Fruit fly (Drosophila melanogaster) whole organism, embryonic: Measurements from ENCODE around the gene mRpL13.

Experiments used
- CG10274 ChIP-seq: fragments of 200-800 bp; sonication (Bioruptor generic); optimal IDR thresholded peaks from 3 replicates; lab custom pipeline; 2017; ENCODE audit warnings: missing biosample characterization, mild to moderate bottlenecking, missing genetic modification characterization
- CG10321 ChIP-seq: fragments of 200-800 bp; sonication (Bioruptor generic); IDR thresholded peaks from 2 replicates; pipeline ENCODE4 v1.3.6; 2022; ENCODE audit warnings: missing biosample characterization, missing genetic modification characterization
- CG10462 ChIP-seq: fragments of 200-800 bp; sonication (Bioruptor generic); optimal IDR thresholded peaks from 2 replicates; lab custom pipeline; 2016; ENCODE audit warnings: missing biosample characterization, missing genetic modification characterization
- CG11093 ChIP-seq: fragments of 200-800 bp; sonication (Bioruptor generic); IDR thresholded peaks from 3 replicates; pipeline ENCODE4 v1.3.6; 2022; ENCODE audit warnings: missing biosample characterization, missing genetic modification characterization
- CG11398 ChIP-seq: fragments of 200-800 bp; sonication (Bioruptor generic); optimal IDR thresholded peaks from 2 replicates; lab custom pipeline; 2016; ENCODE audit warnings: missing biosample characterization, missing genetic modification characterization
- CG12299 ChIP-seq: fragments of 200-800 bp; sonication (Bioruptor generic); optimal IDR thresholded peaks from 2 replicates; lab custom pipeline; 2018; ENCODE audit warnings: missing biosample characterization, mild to moderate bottlenecking, missing genetic modification characterization
- CG14860 ChIP-seq: fragments of 200-800 bp; sonication (Bioruptor generic); IDR thresholded peaks from 3 replicates; pipeline ENCODE4 v1.3.6; 2022; ENCODE audit warnings: missing biosample characterization, missing genetic modification characterization; ENCODE audit not compliant: partially characterized antibody
- CG16813 ChIP-seq: fragments of 200-800 bp; sonication (Bioruptor generic); IDR thresholded peaks from 3 replicates; pipeline ENCODE4 v1.3.6; 2022; ENCODE audit warnings: missing biosample characterization, missing genetic modification characterization; ENCODE audit not compliant: partially characterized antibody
- CG17612 ChIP-seq: fragments of 200-800 bp; sonication (Bioruptor generic); IDR thresholded peaks from 2 replicates; pipeline ENCODE4 v1.3.6; 2022; ENCODE audit warnings: missing biosample characterization, missing genetic modification characterization
- CG1792 ChIP-seq: fragments of 200-800 bp; sonication (Bioruptor generic); optimal IDR thresholded peaks from 2 replicates; lab custom pipeline; 2016; ENCODE audit warnings: missing biosample characterization, missing genetic modification characterization
- CG2875 ChIP-seq: fragments of 200-800 bp; sonication (Bioruptor generic); optimal IDR thresholded peaks from 2 replicates; lab custom pipeline; 2017; ENCODE audit warnings: missing biosample characterization, mild to moderate bottlenecking, missing genetic modification characterization, missing genetic modification reagents
- CG30431 ChIP-seq: fragments of 200-800 bp; sonication (Bioruptor generic); optimal IDR thresholded peaks from 2 replicates; lab custom pipeline; 2017; ENCODE audit warnings: missing biosample characterization, missing genetic modification characterization
- CG31441 ChIP-seq: fragments of 200-800 bp; sonication (Bioruptor generic); IDR thresholded peaks from 2 replicates; pipeline ENCODE4 v1.3.6; 2022; ENCODE audit warnings: missing biosample characterization, missing genetic modification characterization
- CG3281 ChIP-seq: fragments of 200-800 bp; sonication (Bioruptor generic); optimal IDR thresholded peaks from 3 replicates; lab custom pipeline; 2017; ENCODE audit warnings: missing biosample characterization, mild to moderate bottlenecking, missing genetic modification characterization
- CG3726 ChIP-seq: fragments of 200-800 bp; sonication (Bioruptor generic); IDR thresholded peaks from 3 replicates; pipeline ENCODE4, ENCODE4 v1.3.6; 2022; ENCODE audit warnings: missing biosample characterization, missing genetic modification characterization
- CG3838 ChIP-seq: fragments of 200-800 bp; sonication (Bioruptor generic); optimal IDR thresholded peaks from 3 replicates; lab custom pipeline; 2016; ENCODE audit warnings: missing biosample characterization, missing genetic modification characterization
- CG4424 ChIP-seq: fragments of 200-800 bp; sonication (Bioruptor generic); optimal IDR thresholded peaks from 3 replicates; lab custom pipeline; 2016; ENCODE audit warnings: missing biosample characterization, missing genetic modification characterization
- CG4854 ChIP-seq: fragments of 200-800 bp; sonication (Bioruptor generic); optimal IDR thresholded peaks from 2 replicates; lab custom pipeline; 2016; ENCODE audit warnings: missing biosample characterization, missing genetic modification characterization, inconsistent platforms
- CG5180 ChIP-seq: fragments of 200-800 bp; sonication (Bioruptor generic); optimal IDR thresholded peaks from 3 replicates; lab custom pipeline; 2017; ENCODE audit warnings: missing biosample characterization, missing genetic modification characterization, mild to moderate bottlenecking, moderate library complexity, missing genetic modification reagents
- CG7271 ChIP-seq: fragments of 200-800 bp; sonication (Bioruptor generic); optimal IDR thresholded peaks from 2 replicates; lab custom pipeline; 2018; ENCODE audit warnings: missing biosample characterization, mild to moderate bottlenecking, missing genetic modification characterization, moderate library complexity
- CG7928 ChIP-seq: fragments of 200-800 bp; sonication (Bioruptor generic); optimal IDR thresholded peaks from 2 replicates; lab custom pipeline; 2017; ENCODE audit warnings: missing biosample characterization, mild to moderate bottlenecking, missing genetic modification characterization
- CG8359 ChIP-seq: fragments of 200-800 bp; sonication (Bioruptor generic); optimal IDR thresholded peaks from 2 replicates; lab custom pipeline; 2017; ENCODE audit warnings: missing biosample characterization, mild to moderate bottlenecking, missing genetic modification characterization, borderline replicate concordance
- CG8388 ChIP-seq: fragments of 200-800 bp; sonication (Bioruptor generic); optimal IDR thresholded peaks from 2 replicates; lab custom pipeline; 2019; ENCODE audit warnings: missing biosample characterization, mild to moderate bottlenecking, missing genetic modification characterization, moderate library complexity
- CG8478 ChIP-seq: fragments of >200 bp; optimal IDR thresholded peaks from 2 replicates; lab custom pipeline; 2018
- Dad ChIP-seq: fragments of 200-800 bp; sonication (Bioruptor generic); optimal IDR thresholded peaks from 3 replicates; lab custom pipeline; 2016; ENCODE audit warnings: missing biosample characterization, missing genetic modification characterization
- Dip2 ChIP-seq: fragments of 200-800 bp; sonication (Bioruptor generic); IDR thresholded peaks from 2 replicates; pipeline ENCODE4 v1.3.6; 2022; ENCODE audit warnings: missing biosample characterization, missing genetic modification characterization
- Doc3 ChIP-seq: fragments of 200-800 bp; sonication (Bioruptor generic); IDR thresholded peaks from 3 replicates; pipeline ENCODE4 v1.3.6; 2022; ENCODE audit warnings: missing biosample characterization, missing genetic modification characterization; ENCODE audit not compliant: partially characterized antibody
- Elba2 ChIP-seq: fragments of 200-800 bp; sonication (Bioruptor generic); optimal IDR thresholded peaks from 3 replicates; lab custom pipeline; 2016; ENCODE audit warnings: missing biosample characterization, missing genetic modification characterization
- Hr51 ChIP-seq, 2 experiments: fragments of 200-800 bp; sonication (Bioruptor generic); optimal IDR thresholded peaks; 2 replicates in 1 of 2; 3 replicates in 1 of 2; lab custom pipeline; 2016 to 2018; ENCODE audit warnings: missing biosample characterization in 2 of 2, missing genetic modification characterization in 2 of 2, mild to moderate bottlenecking in 1 of 2, moderate library complexity in 1 of 2
- MTF-1 ChIP-seq: fragments of 200-800 bp; sonication (Bioruptor generic); optimal IDR thresholded peaks from 2 replicates; lab custom pipeline; 2018; ENCODE audit warnings: missing biosample characterization, mild to moderate bottlenecking, missing genetic modification characterization, borderline replicate concordance
- Meics ChIP-seq: fragments of 200-800 bp; sonication (Bioruptor generic); optimal IDR thresholded peaks from 2 replicates; lab custom pipeline; 2017; ENCODE audit warnings: missing biosample characterization, mild to moderate bottlenecking, missing genetic modification characterization
- Nf-YB ChIP-seq: fragments of 200-800 bp; sonication (Bioruptor generic); optimal IDR thresholded peaks from 3 replicates; lab custom pipeline; 2019; ENCODE audit warnings: missing biosample characterization, mild to moderate bottlenecking, missing genetic modification characterization, moderate library complexity
- Sry-δ ChIP-seq: fragments of 200-800 bp; sonication (Bioruptor generic); optimal IDR thresholded peaks from 2 replicates; lab custom pipeline; 2016; ENCODE audit warnings: missing biosample characterization, missing genetic modification characterization
- Usf ChIP-seq: fragments of 200-800 bp; sonication (Bioruptor generic); optimal IDR thresholded peaks from 2 replicates; lab custom pipeline; 2017; ENCODE audit warnings: missing genotype, missing biosample characterization, missing genetic modification characterization
- ase ChIP-seq: fragments of 200-800 bp; sonication (Bioruptor generic); IDR thresholded peaks from 3 replicates; pipeline ENCODE4 v1.3.6; 2022; ENCODE audit warnings: missing biosample characterization, missing genetic modification characterization
- az2 ChIP-seq: fragments of 200-800 bp; sonication (Bioruptor generic); optimal IDR thresholded peaks from 3 replicates; lab custom pipeline; 2016; ENCODE audit warnings: missing biosample characterization, missing genetic modification characterization
- bowl ChIP-seq: fragments of 200-800 bp; sonication (Bioruptor generic); IDR thresholded peaks from 2 replicates; pipeline ENCODE4 v1.3.6; 2022; ENCODE audit warnings: missing biosample characterization, missing genetic modification characterization
- br ChIP-seq: fragments of >200 bp; optimal IDR thresholded peaks from 2 replicates; lab custom pipeline; 2017
- chm ChIP-seq: fragments of 200-800 bp; sonication (Bioruptor generic); IDR thresholded peaks from 2 replicates; pipeline ENCODE4 v1.3.6; 2022; ENCODE audit warnings: missing biosample characterization, missing genetic modification characterization
- crc ChIP-seq: fragments of 200-800 bp; sonication (Bioruptor generic); optimal IDR thresholded peaks from 2 replicates; lab custom pipeline; 2016; ENCODE audit warnings: missing biosample characterization, missing genetic modification characterization
- dmrt11E ChIP-seq: fragments of 200-800 bp; sonication (Bioruptor generic); optimal IDR thresholded peaks from 3 replicates; lab custom pipeline; 2018; ENCODE audit warnings: missing biosample characterization, mild to moderate bottlenecking, missing genetic modification characterization, moderate library complexity
- dpn ChIP-seq, 2 experiments: fragments of 200-800 bp; sonication (Bioruptor generic); optimal IDR thresholded peaks; 3 replicates each; lab custom pipeline; 2016; ENCODE audit warnings: missing biosample characterization in 2 of 2, missing genetic modification characterization in 2 of 2
- fd102C ChIP-seq: fragments of 200-800 bp; sonication (Bioruptor generic); optimal IDR thresholded peaks from 2 replicates; lab custom pipeline; 2018; ENCODE audit warnings: missing biosample characterization, mild to moderate bottlenecking, missing genetic modification characterization, moderate library complexity
- h ChIP-seq: fragments of >200 bp; optimal IDR thresholded peaks from 2 replicates; lab custom pipeline; 2017
- kah ChIP-seq: fragments of 200-800 bp; sonication (Bioruptor generic); optimal IDR thresholded peaks from 2 replicates; lab custom pipeline; 2018; ENCODE audit warnings: missing biosample characterization, mild to moderate bottlenecking, missing genetic modification characterization
- lilli ChIP-seq: fragments of 200-800 bp; sonication (Bioruptor generic); optimal IDR thresholded peaks from 3 replicates; lab custom pipeline; 2016; ENCODE audit warnings: missing biosample characterization, missing genetic modification characterization
- prd ChIP-seq, 3 experiments: fragments of >200 bp in 2 of 3; fragments of 200-800 bp in 1 of 3; sonication (Bioruptor generic) in 1 of 3; optimal IDR thresholded peaks in 2 of 3; IDR thresholded peaks in 1 of 3; 2 replicates in 2 of 3; 3 replicates in 1 of 3; pipeline versions ENCODE4 v1.3.6 to Lab custom; 2017 to 2022; ENCODE audit warnings: missing biosample characterization in 1 of 3, missing genetic modification characterization in 1 of 3
- sqz ChIP-seq: fragments of 200-800 bp; sonication (Bioruptor generic); optimal IDR thresholded peaks from 3 replicates; lab custom pipeline; 2018; ENCODE audit warnings: missing biosample characterization, mild to moderate bottlenecking, missing genetic modification characterization
- trh ChIP-seq: fragments of 200-800 bp; sonication (Bioruptor generic); optimal IDR thresholded peaks from 2 replicates; lab custom pipeline; 2016; ENCODE audit warnings: missing biosample characterization, missing genetic modification characterization
- unpg ChIP-seq: fragments of 200-800 bp; sonication (Bioruptor generic); optimal IDR thresholded peaks from 3 replicates; lab custom pipeline; 2018; ENCODE audit warnings: missing biosample characterization, mild to moderate bottlenecking, missing genetic modification characterization, moderate library complexity
- zen ChIP-seq: fragments of 200-800 bp; sonication (Bioruptor generic); optimal IDR thresholded peaks from 3 replicates; lab custom pipeline; 2018; ENCODE audit warnings: missing biosample characterization, mild to moderate bottlenecking, missing genetic modification characterization, moderate library complexity

Gene mRpL13

dm6 chr2L:18899254-18899653, 40.2 kb upstream of the mRpL13 start (continued):
- no peak for TF ChIP-seq CG5180 (GFP tag; lab: Kevin White, UChicago)
- peak; percentile 81 for TF ChIP-seq unpg
- peak; percentile 5 for TF ChIP-seq Sry-δ (GFP tag; lab: Kevin White, UChicago)
- TF ChIP-seq bowl (GFP tag; lab: Robert Waterston, UW) = no peak
- no peak for TF ChIP-seq trh
- TF ChIP-seq chm = peak; percentile 60; the same call in 1 of the 2 replicates
- peak; percentile 72 for TF ChIP-seq zen (tag; lab: Kevin White, UChicago)
- peak; percentile 66 for TF ChIP-seq CG30431 (GFP tag; lab: Kevin White, UChicago)
- peak; percentile 26 for TF ChIP-seq CG10462
- peak; percentile 31 for TF ChIP-seq crc
- no peak for TF ChIP-seq fd102C
- peak; percentile 43 for TF ChIP-seq CG8359 (GFP tag; lab: Kevin White, UChicago)
- TF ChIP-seq kah (GFP tag; lab: Kevin White, UChicago) = peak; percentile 14
- peak; percentile 56 for TF ChIP-seq CG11398 (GFP tag; lab: Kevin White, UChicago)
- no peak for TF ChIP-seq CG8478 (lab: Kevin White, UChicago)
- TF ChIP-seq CG3726 (GFP tag; lab: Robert Waterston, UW) = no peak
- peak; percentile 71 for TF ChIP-seq az2 (GFP tag; lab: Kevin White, UChicago)
- TF ChIP-seq CG3281 (GFP tag; lab: Kevin White, UChicago) = no peak
- TF ChIP-seq sqz (GFP tag; lab: Kevin White, UChicago) = no peak
- peak; percentile 16 for TF ChIP-seq CG12299 (tag; lab: Kevin White, UChicago)
- peak; percentile 82 for TF ChIP-seq CG8388 (GFP tag; lab: Kevin White, UChicago)
- TF ChIP-seq CG31441 (GFP tag; lab: Robert Waterston, UW) = peak; percentile 52; the same call in 1 of the 2 replicates
- peak; percentile 35 for TF ChIP-seq lilli (GFP tag; lab: Kevin White, UChicago)
- TF ChIP-seq Hr51 (GFP tag; optimal IDR thresholded peaks at IDR 0.05; lab: Kevin White, UChicago) = peak; percentile 11 to 29
- peak; percentile 43 to 53 for TF ChIP-seq dpn (GFP tag; optimal IDR thresholded peaks at IDR 0.05; lab: Kevin White, UChicago)
- no peak for TF ChIP-seq CG14860 (GFP tag; lab: Robert Waterston, UW)
- TF ChIP-seq CG2875 = peak; percentile 70
- peak; percentile 8 for TF ChIP-seq CG3838 (GFP tag; lab: Kevin White, UChicago)
- peak; percentile 91 for TF ChIP-seq dmrt11E
- TF ChIP-seq Nf-YB (GFP tag; lab: Kevin White, UChicago) = peak; percentile 61
- TF ChIP-seq CG10321 (GFP tag; lab: Robert Waterston, UW) = no peak
- TF ChIP-seq CG16813 (GFP tag; lab: Robert Waterston, UW) = no peak
- TF ChIP-seq Meics (GFP tag; lab: Kevin White, UChicago) = no peak
- 0 out of 3 replicates have a peak, but pooled peaks have one; percentile 45 for TF ChIP-seq CG11093 (GFP tag; lab: Robert Waterston, UW)
- TF ChIP-seq CG4424 (GFP tag; lab: Kevin White, UChicago) = peak; percentile 80
- no peak for TF ChIP-seq h
- no peak for TF ChIP-seq CG4854 (GFP tag; lab: Kevin White, UChicago)
- no peak for TF ChIP-seq prd (optimal IDR thresholded peaks at IDR 0.05; lab: Kevin White, UChicago)
- peak; percentile 79 for TF ChIP-seq prd (GFP tag; IDR thresholded peaks at IDR 0.05; lab: Robert Waterston, UW)
- TF ChIP-seq br = no peak
- TF ChIP-seq ase (GFP tag; lab: Robert Waterston, UW) = peak; percentile 5; the same call in 1 of the 3 replicates
- TF ChIP-seq Usf (GFP tag; lab: Kevin White, UChicago) = peak; percentile 34
- no peak for TF ChIP-seq CG10274
- TF ChIP-seq Dad (GFP tag; lab: Kevin White, UChicago) = peak; percentile 40
- TF ChIP-seq Elba2 (GFP tag; lab: Kevin White, UChicago) = peak; percentile 6
- no peak for TF ChIP-seq Doc3
- peak; percentile 9 for TF ChIP-seq MTF-1
- no peak for TF ChIP-seq CG17612
- TF ChIP-seq Dip2 (GFP tag; lab: Robert Waterston, UW) = no peak
- TF ChIP-seq CG7928 (GFP tag; lab: Kevin White, UChicago) = no peak
- TF ChIP-seq CG1792 (GFP tag; lab: Kevin White, UChicago) = no peak
- peak; percentile 53 for TF ChIP-seq CG7271 (tag; lab: Kevin White, UChicago)
